Worm (Caenorhabditis elegans): Measurements from ENCODE around the gene F08D12.12.

ce11 chrII:2735644-2736043 is 51.2 kb downstream of the F08D12.12 start:
- TF ChIP-seq ztf-23 (GFP tag; IDR thresholded peaks at IDR 0.05) (no peak), flt-1 (GFP tag; IDR thresholded peaks at IDR 0.05) (no peak), klf-2 (GFP tag; conservative IDR thresholded peaks at IDR 0.05) (no peak), ztf-29 (GFP tag; IDR thresholded peaks at IDR 0.05) (no peak), T22C8.4 (GFP tag; IDR thresholded peaks at IDR 0.05) (no peak), tab-1 (GFP tag; IDR thresholded peaks at IDR 0.05) (no peak), med-1 (GFP tag; optimal IDR thresholded peaks at IDR 0.05; ENCODE audit: insufficient read depth) (no peak)

All from whole organism, midembryonic.